Worm (Caenorhabditis elegans): ENCODE data around the gene gcsh-1.

DNA sequence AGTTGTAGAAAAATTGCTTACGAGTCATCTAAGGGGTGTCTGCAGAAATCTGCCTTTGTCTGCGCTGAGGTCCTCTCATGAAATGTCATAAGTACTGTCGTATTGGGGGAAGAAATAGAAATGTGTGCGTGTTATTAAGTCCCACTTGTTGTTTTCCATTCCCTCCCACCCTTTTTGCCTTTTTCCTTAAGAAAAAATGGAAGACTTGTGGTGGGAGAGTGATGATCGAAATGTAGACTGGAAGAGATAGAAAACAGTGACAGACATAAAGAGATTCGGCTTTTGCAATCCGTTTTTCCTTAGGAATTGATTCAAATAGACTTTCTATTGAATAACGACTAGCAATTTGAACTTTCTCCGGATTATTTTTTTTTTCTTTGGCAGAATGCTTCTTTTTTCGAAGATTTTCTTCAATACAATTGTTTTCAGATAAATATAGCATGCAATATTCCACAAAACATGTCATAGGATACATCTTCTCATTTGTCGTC, 34.9 kb upstream of the gcsh-1 start, which contains the start of gene ram-5:
- TF ChIP-seq ceh-32 (tag; optimal IDR thresholded peaks at IDR 0.05; ENCODE audit: poor library complexity) (no peak), pqm-1 (tag; optimal IDR thresholded peaks at IDR 0.05) (no peak), ama-1 (optimal IDR thresholded peaks at IDR 0.05) (no peak), snpc-4 (tag; optimal IDR thresholded peaks at IDR 0.05) (no peak), Y75B8A.6 (GFP tag; IDR thresholded peaks at IDR 0.05) (no peak), aha-1 (tag) (peak; percentile 95)

Data from whole organism, L4 larva.